Worm (Caenorhabditis elegans) whole organism, L4 larva: Measurements from ENCODE around the gene sumv-2.

ENCODE experiments used
- D1046.2 ChIP-seq: fragments of 200-800 bp; sonication (Bioruptor generic); IDR thresholded peaks from 2 replicates; pipeline ENCODE4 v1.3.6; 2022; ENCODE audit warnings: missing genetic modification characterization, missing compliant biosample characterization
- F10B5.3 ChIP-seq: sonication (generic microtip); optimal IDR thresholded peaks from 2 replicates; lab custom pipeline; 2016; ENCODE audit warnings: mild to moderate bottlenecking, missing genetic modification characterization, missing compliant biosample characterization
- F37D6.2 ChIP-seq: sonication (generic microtip); optimal IDR thresholded peaks from 2 replicates; lab custom pipeline; 2016; ENCODE audit warnings: mild to moderate bottlenecking, missing genetic modification characterization, missing compliant biosample characterization
- R02D3.7 ChIP-seq: fragments of 150-350 bp; sonication (generic microtip); optimal IDR thresholded peaks from 3 replicates; lab custom pipeline; 2014; ENCODE audit warnings: missing biosample characterization, missing genetic modification characterization
- T20F7.1 ChIP-seq: fragments of 200-800 bp; sonication (Bioruptor generic); optimal IDR thresholded peaks from 2 replicates; lab custom pipeline; 2018; ENCODE audit warnings: mild to moderate bottlenecking, missing genetic modification characterization, missing compliant biosample characterization
- ZK546.5 ChIP-seq, 2 experiments: sonication (generic microtip); optimal IDR thresholded peaks; 2 replicates each; lab custom pipeline; 2017; ENCODE audit warnings: missing biosample characterization in 2 of 2, missing genetic modification characterization in 2 of 2
- aha-1 ChIP-seq: fragments of 150-350 bp; peaks from one replicate; lab custom pipeline; 2014; ENCODE audit warnings: missing biosample characterization, missing genetic modification characterization
- ceh-28 ChIP-seq: fragments of 150-350 bp; optimal IDR thresholded peaks from 2 replicates; lab custom pipeline; 2014; ENCODE audit warnings: missing biosample characterization, missing genetic modification reagents, missing genetic modification characterization
- ceh-62 ChIP-seq: sonication (generic microtip); optimal IDR thresholded peaks from 2 replicates; lab custom pipeline; 2017; ENCODE audit warnings: missing biosample characterization, missing genetic modification characterization
- ceh-82 ChIP-seq: sonication (generic microtip); optimal IDR thresholded peaks from 2 replicates; lab custom pipeline; 2017; ENCODE audit warnings: missing biosample characterization, missing genetic modification characterization
- cey-2 ChIP-seq: sonication (generic microtip); optimal IDR thresholded peaks from 3 replicates; lab custom pipeline; 2017; ENCODE audit warnings: missing genetic modification characterization, mild to moderate bottlenecking, missing compliant biosample characterization, antibody characterized with exemption, borderline replicate concordance; ENCODE audit not compliant: insufficient read depth
- daf-12 ChIP-seq: fragments of 150-350 bp; optimal IDR thresholded peaks from 2 replicates; lab custom pipeline; 2014; ENCODE audit warnings: missing biosample characterization, missing genetic modification reagents, missing genetic modification characterization
- daf-16 ChIP-seq, 3 experiments: sonication (generic microtip); optimal IDR thresholded peaks; 2 replicates each; lab custom pipeline; 2016 to 2017; ENCODE audit warnings: missing genetic modification characterization in 3 of 3, missing genetic modification reagents in 3 of 3, mild to moderate bottlenecking in 2 of 3, missing compliant biosample characterization in 2 of 3, missing biosample characterization in 1 of 3, moderate library complexity in 1 of 3
- daf-19 ChIP-seq: fragments of 200-800 bp; sonication (Bioruptor generic); conservative IDR thresholded peaks from 2 replicates; pipeline ENCODE4 v1.3.6; 2022; ENCODE audit warnings: missing genetic modification characterization, missing compliant biosample characterization
- dmd-8 ChIP-seq: fragments of 200-800 bp; sonication (Bioruptor generic); IDR thresholded peaks from 2 replicates; pipeline ENCODE4 v1.3.6; 2022; ENCODE audit warnings: missing genetic modification characterization, missing compliant biosample characterization
- dpl-1 ChIP-seq: fragments of 150-350 bp; optimal IDR thresholded peaks from 2 replicates; lab custom pipeline; 2014; ENCODE audit warnings: missing biosample characterization, missing genetic modification reagents, missing genetic modification characterization
- duxl-1 ChIP-seq: sonication (generic microtip); optimal IDR thresholded peaks from 2 replicates; lab custom pipeline; 2016; ENCODE audit warnings: mild to moderate bottlenecking, missing genetic modification characterization, moderate library complexity, missing compliant biosample characterization; ENCODE audit not compliant: poor library complexity
- dve-1 ChIP-seq: sonication (generic microtip); optimal IDR thresholded peaks from 2 replicates; lab custom pipeline; 2017; ENCODE audit warnings: antibody characterized with exemption, mild to moderate bottlenecking, missing genetic modification characterization, missing compliant biosample characterization; ENCODE audit not compliant: insufficient read depth
- egl-27 ChIP-seq: sonication (generic microtip); optimal IDR thresholded peaks from 3 replicates; lab custom pipeline; 2017; ENCODE audit warnings: missing biosample characterization, missing genetic modification reagents, missing genetic modification characterization
- hif-1 ChIP-seq, 2 experiments: sonication (generic microtip); optimal IDR thresholded peaks; 2 replicates each; lab custom pipeline; 2016 to 2017; ENCODE audit warnings: missing compliant biosample characterization in 2 of 2, missing genetic modification characterization in 2 of 2, missing genetic modification reagents in 2 of 2, missing genotype in 2 of 2, mild to moderate bottlenecking in 1 of 2
- hlh-11 ChIP-seq: fragments of 200-800 bp; sonication (Bioruptor generic); optimal IDR thresholded peaks from 2 replicates; lab custom pipeline; 2018; ENCODE audit warnings: mild to moderate bottlenecking, missing genetic modification characterization, missing compliant biosample characterization
- hlh-30 ChIP-seq: sonication (generic microtip); optimal IDR thresholded peaks from 2 replicates; lab custom pipeline; 2017; ENCODE audit warnings: antibody characterized with exemption, mild to moderate bottlenecking, missing genetic modification characterization, missing compliant biosample characterization; ENCODE audit not compliant: insufficient read depth
- jun-1 ChIP-seq: fragments of 150-350 bp; optimal IDR thresholded peaks from 2 replicates; lab custom pipeline; 2014; ENCODE audit warnings: missing biosample characterization, missing genetic modification reagents, missing genetic modification characterization
- lim-7 ChIP-seq: fragments of 200-800 bp; sonication (Bioruptor generic); IDR thresholded peaks from 2 replicates; pipeline ENCODE4 v1.3.6; 2022; ENCODE audit warnings: missing genetic modification characterization, missing compliant biosample characterization
- lin-38 ChIP-seq: fragments of 200-800 bp; sonication (Bioruptor generic); IDR thresholded peaks from 2 replicates; pipeline ENCODE4 v1.3.6; 2022; ENCODE audit warnings: missing genetic modification reagents, missing genetic modification characterization, missing compliant biosample characterization
- lsy-2 ChIP-seq, 2 experiments: fragments of 150-350 bp in 1 of 2; sonication (generic microtip) in 1 of 2; optimal IDR thresholded peaks; 2 replicates each; lab custom pipeline; 2014 to 2017; ENCODE audit warnings: missing biosample characterization in 2 of 2, missing genetic modification characterization in 2 of 2
- madf-5 ChIP-seq, 2 experiments: fragments of 200-800 bp; sonication (Bioruptor generic); IDR thresholded peaks; 2 replicates each; pipeline ENCODE4 v1.3.6; 2022; ENCODE audit warnings: missing compliant biosample characterization in 2 of 2, missing genetic modification characterization in 2 of 2
- madf-9 ChIP-seq: fragments of 200-800 bp; sonication (Bioruptor generic); conservative IDR thresholded peaks from 2 replicates; pipeline ENCODE4 v1.3.6; 2022; ENCODE audit warnings: missing genetic modification reagents, missing genetic modification characterization, missing compliant biosample characterization
- mep-1 ChIP-seq: fragments of 150-350 bp; sonication (generic microtip); optimal IDR thresholded peaks from 3 replicates; lab custom pipeline; 2014; ENCODE audit warnings: missing biosample characterization, missing genetic modification characterization
- nhr-102 ChIP-seq: sonication (generic microtip); optimal IDR thresholded peaks from 2 replicates; lab custom pipeline; 2016; ENCODE audit warnings: mild to moderate bottlenecking, missing genetic modification characterization, moderate library complexity, missing compliant biosample characterization
- nhr-11 ChIP-seq: fragments of 150-350 bp; optimal IDR thresholded peaks from 2 replicates; lab custom pipeline; 2014; ENCODE audit warnings: missing biosample characterization, missing genetic modification characterization
- nhr-28 ChIP-seq: fragments of 150-350 bp; optimal IDR thresholded peaks from 2 replicates; lab custom pipeline; 2014; ENCODE audit warnings: missing biosample characterization, missing genetic modification characterization
- nhr-48 ChIP-seq: sonication (generic microtip); optimal IDR thresholded peaks from 2 replicates; lab custom pipeline; 2016; ENCODE audit warnings: mild to moderate bottlenecking, missing genetic modification characterization, missing compliant biosample characterization
- nhr-6 ChIP-seq: fragments of 150-350 bp; optimal IDR thresholded peaks from 2 replicates; lab custom pipeline; 2014; ENCODE audit warnings: missing biosample characterization, missing genetic modification characterization
- nhr-76 ChIP-seq: fragments of 150-350 bp; optimal IDR thresholded peaks from 2 replicates; lab custom pipeline; 2014; ENCODE audit warnings: missing biosample characterization, missing genetic modification characterization
- nhr-77 ChIP-seq: fragments of 150-350 bp; optimal IDR thresholded peaks from 2 replicates; lab custom pipeline; 2014; ENCODE audit warnings: missing biosample characterization, missing genetic modification characterization
- pha-4 ChIP-seq, 2 experiments: fragments of 150-350 bp in 1 of 2; fragments of 200-800 bp in 1 of 2; sonication (Bioruptor generic) in 1 of 2; IDR thresholded peaks in 1 of 2; optimal IDR thresholded peaks in 1 of 2; 2 replicates each; pipeline versions ENCODE4 v1.3.6 to Lab custom; 2014 to 2022; ENCODE audit warnings: missing genetic modification characterization in 2 of 2, missing genetic modification reagents in 2 of 2, missing biosample characterization in 1 of 2, missing compliant biosample characterization in 1 of 2
- php-3 ChIP-seq: fragments of 200-800 bp; sonication (Bioruptor generic); IDR thresholded peaks from 2 replicates; pipeline ENCODE4 v1.3.6; 2022; ENCODE audit warnings: missing genetic modification reagents, missing genetic modification characterization, missing compliant biosample characterization
- pqm-1 ChIP-seq: sonication (generic microtip); optimal IDR thresholded peaks from 2 replicates; lab custom pipeline; 2017; ENCODE audit warnings: missing biosample characterization, missing genetic modification characterization
- rbr-2 ChIP-seq: sonication (generic microtip); optimal IDR thresholded peaks from 2 replicates; lab custom pipeline; 2016; ENCODE audit warnings: missing genotype, missing genetic modification characterization, missing compliant biosample characterization
- saeg-2 ChIP-seq: fragments of 200-800 bp; sonication (Bioruptor generic); IDR thresholded peaks from 2 replicates; pipeline ENCODE4 v1.3.6; 2022; ENCODE audit warnings: missing genetic modification reagents, missing genetic modification characterization, missing compliant biosample characterization
- tag-97 ChIP-seq: fragments of 200-800 bp; sonication (Bioruptor generic); IDR thresholded peaks from 2 replicates; pipeline ENCODE4 v1.3.6; 2022; ENCODE audit warnings: missing genetic modification characterization, missing compliant biosample characterization
- unc-62 ChIP-seq, 3 experiments: fragments of 150-350 bp in 1 of 3; sonication (generic microtip); optimal IDR thresholded peaks in 2 of 3; peaks in 1 of 3; 1 replicate in 1 of 3; 2 replicates in 2 of 3; lab custom pipeline; 2014 to 2017; ENCODE audit warnings: missing biosample characterization in 3 of 3, missing genetic modification characterization in 3 of 3, missing genetic modification reagents in 3 of 3, missing genotype in 1 of 3
- ztf-7 ChIP-seq: fragments of 150-350 bp; optimal IDR thresholded peaks from 2 replicates; lab custom pipeline; 2014; ENCODE audit warnings: missing biosample characterization, missing genetic modification characterization

sumv-2 gene

ce11 chrV:4598489-4598888, 18.9 kb upstream of the sumv-2 start:
- TF ChIP-seq ceh-82 (tag; lab: Kevin White, UChicago) (no peak), dve-1 (tag; lab: Kevin White, UChicago) (peak; percentile 10), hif-1 (tag; optimal IDR thresholded peaks at IDR 0.05; lab: Kevin White, UChicago) (no peak), nhr-48 (tag; lab: Kevin White, UChicago) (no peak), pqm-1 (peak; percentile 76), nhr-28 (peak; percentile 45), duxl-1 (tag; lab: Kevin White, UChicago) (no peak), daf-16 (GFP tag; optimal IDR thresholded peaks at IDR 0.05; lab: Kevin White, UChicago) (no peak), daf-16 (tag; optimal IDR thresholded peaks at IDR 0.05; lab: Kevin White, UChicago) (peak; percentile 68)
- TF ChIP-seq, all 104 proteins: peak for 4

ce11 chrV:4599225-4599624, 18.1 kb upstream of the sumv-2 start:
- no peak for TF ChIP-seq tag-97 (GFP tag; lab: Robert Waterston, UW)
- TF ChIP-seq nhr-76 (tag; lab: Kevin White, UChicago): no peak
- TF ChIP-seq nhr-6 (tag; lab: Kevin White, UChicago): no peak
- TF ChIP-seq egl-27 (tag; lab: Kevin White, UChicago): no peak
- no peak for TF ChIP-seq unc-62 (GFP tag; optimal IDR thresholded peaks at IDR 0.05 in 1 of 2; lab: Kevin White, UChicago)
- TF ChIP-seq unc-62 (tag; optimal IDR thresholded peaks at IDR 0.05; lab: Kevin White, UChicago): no peak
- no peak for TF ChIP-seq hlh-11 (tag; lab: Kevin White, UChicago)
- TF ChIP-seq php-3 (GFP tag; lab: Robert Waterston, UW): no peak
- no peak for TF ChIP-seq lsy-2 (tag; optimal IDR thresholded peaks at IDR 0.05; lab: Kevin White, UChicago)
- TF ChIP-seq nhr-11 (tag; lab: Kevin White, UChicago): no peak
- TF ChIP-seq pha-4 (GFP tag; IDR thresholded peaks at IDR 0.05; lab: Robert Waterston, UW): no peak
- TF ChIP-seq pha-4 (tag; optimal IDR thresholded peaks at IDR 0.05; lab: Kevin White, UChicago): no peak
- TF ChIP-seq lin-38 (GFP tag; lab: Robert Waterston, UW): no peak
- no peak for TF ChIP-seq madf-9 (GFP tag; lab: Robert Waterston, UW)
- no peak for TF ChIP-seq ZK546.5 (tag; optimal IDR thresholded peaks at IDR 0.05; lab: Kevin White, UChicago)
- no peak for TF ChIP-seq aha-1
- no peak for TF ChIP-seq rbr-2

- no peak for TF ChIP-seq lin-38 (GFP tag; lab: Robert Waterston, UW)
- 0 out of 4 replicates have a peak, but pooled peaks of 1 of the 2 experiments have one; percentile 41 for TF ChIP-seq madf-5 (GFP tag; IDR thresholded peaks at IDR 0.05; lab: Robert Waterston, UW)
- no peak for TF ChIP-seq ztf-7 (tag; lab: Kevin White, UChicago)
- TF ChIP-seq lim-7: no peak
- TF ChIP-seq T20F7.1: no peak
- no peak for TF ChIP-seq duxl-1 (tag; lab: Kevin White, UChicago)
- TF ChIP-seq D1046.2: no peak
These were observed 10.5 kb upstream of the sumv-2 start, which contains the start of gene txt-6 for ce11 chrV:4606828-4607227. Gene txt-6 (minus strand): TSS chrV:4606928.

- peak; percentile 69 for TF ChIP-seq lin-38 (GFP tag; lab: Robert Waterston, UW)
- peak; percentile 66 for TF ChIP-seq mep-1
- TF ChIP-seq cey-2: no peak
- TF ChIP-seq nhr-102 (tag; lab: Kevin White, UChicago): peak; percentile 51
- no peak for TF ChIP-seq jun-1 (tag; lab: Kevin White, UChicago)
- peak; percentile 52 for TF ChIP-seq nhr-77 (tag; lab: Kevin White, UChicago)
- TF ChIP-seq saeg-2 (GFP tag; lab: Robert Waterston, UW): no peak
- no peak for TF ChIP-seq daf-12 (tag; lab: Kevin White, UChicago)
- TF ChIP-seq dpl-1 (GFP tag; lab: Kevin White, UChicago): peak; percentile 72
- TF ChIP-seq F37D6.2 (tag; lab: Kevin White, UChicago): peak; percentile 22
- no peak for TF ChIP-seq ceh-62 (tag; lab: Kevin White, UChicago)
- no peak for TF ChIP-seq dmd-8 (GFP tag; lab: Robert Waterston, UW)
- TF ChIP-seq hlh-30 (tag; lab: Kevin White, UChicago): peak; percentile 27
- peak in 1 of 2 experiments; percentile 83 for TF ChIP-seq lsy-2 (tag; optimal IDR thresholded peaks at IDR 0.05; lab: Kevin White, UChicago)
- peak; percentile 50 for TF ChIP-seq rbr-2
- no peak for TF ChIP-seq daf-19
- peak; percentile 52 for TF ChIP-seq dve-1 (tag; lab: Kevin White, UChicago)
- peak; percentile 9 for TF ChIP-seq F10B5.3 (tag; lab: Kevin White, UChicago)
- no peak for TF ChIP-seq ceh-28
- TF ChIP-seq R02D3.7 (tag; lab: Kevin White, UChicago): no peak
- TF ChIP-seq ztf-7 (tag; lab: Kevin White, UChicago): peak; percentile 54
These were observed 1.6 kb upstream of the sumv-2 start, which contains the start of the genes Y61A9LA.10 and F54D11.4 for ce11 chrV:4615802-4616201. Gene Y61A9LA.10 (minus strand): TSS chrV:4615817. Gene F54D11.4 (plus strand): TSS chrV:4616151.
